Worm (Caenorhabditis elegans): ENCODE results near the gene Y41C4A.7.

Y41C4A.7 gene

ce11 chrIII:11705930-11706329, 7.3 kb downstream of the Y41C4A.7 start:
- TF ChIP-seq nhr-21 (tag; optimal IDR thresholded peaks at IDR 0.05) (no peak), sma-3 (GFP tag; optimal IDR thresholded peaks at IDR 0.05) (no peak), nhr-12 (tag; optimal IDR thresholded peaks at IDR 0.05) (no peak), lin-39 (tag; optimal IDR thresholded peaks at IDR 0.05) (no peak), nhr-129 (tag; optimal IDR thresholded peaks at IDR 0.05) (no peak), fos-1 (tag; optimal IDR thresholded peaks at IDR 0.05) (no peak), nhr-237 (tag; optimal IDR thresholded peaks at IDR 0.05) (no peak), zag-1 (tag; optimal IDR thresholded peaks at IDR 0.05) (no peak), R02D3.7 (tag; optimal IDR thresholded peaks at IDR 0.05) (no peak), nhr-23 (tag; optimal IDR thresholded peaks at IDR 0.05) (no peak), C34F6.9 (tag; optimal IDR thresholded peaks at IDR 0.05) (no peak), ztf-11 (tag; optimal IDR thresholded peaks at IDR 0.05) (no peak), mbf-1 (tag; optimal IDR thresholded peaks at IDR 0.05) (no peak), snpc-4 (tag; optimal IDR thresholded peaks at IDR 0.05) (no peak), ceh-82 (tag; optimal IDR thresholded peaks at IDR 0.05) (no peak), skn-1 (tag; optimal IDR thresholded peaks at IDR 0.05) (no peak), unc-62 (GFP tag; optimal IDR thresholded peaks at IDR 0.05) (no peak), crh-2 (tag; optimal IDR thresholded peaks at IDR 0.05) (no peak), lin-11 (tag; optimal IDR thresholded peaks at IDR 0.05) (no peak)

DNA sequence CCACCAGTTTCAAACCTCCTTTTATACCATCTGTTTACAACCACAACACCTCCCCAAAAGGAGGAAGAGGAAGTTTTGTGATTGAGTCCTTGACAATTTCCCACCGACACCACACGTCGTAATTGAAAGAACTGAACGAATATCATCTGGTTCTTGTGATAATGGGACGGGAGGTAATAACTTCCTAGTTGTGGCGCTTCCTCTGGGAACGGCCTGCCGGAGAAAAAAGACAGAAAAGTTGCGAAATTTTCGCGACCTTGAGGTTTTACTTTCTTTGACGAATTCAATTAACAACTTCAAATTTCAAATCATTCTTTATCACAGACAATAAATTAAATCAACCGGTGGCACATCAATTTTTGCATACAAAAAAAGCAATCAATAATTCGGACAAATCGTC, 8.0 kb downstream of the Y41C4A.7 start, which contains the start of gene col-96:
col-96 (minus strand) TSS at position 101 of the 400 bp plus-strand sequence.
- TF ChIP-seq nhr-12 (tag; optimal IDR thresholded peaks at IDR 0.05) (no peak), egl-27 (tag; optimal IDR thresholded peaks at IDR 0.05) (peak; percentile 49), ztf-4 (tag; optimal IDR thresholded peaks at IDR 0.05) (no peak), nhr-25 (tag; optimal IDR thresholded peaks at IDR 0.05) (no peak), lin-11 (tag; optimal IDR thresholded peaks at IDR 0.05) (no peak)

- no peak for TF ChIP-seq zag-1 (tag; optimal IDR thresholded peaks at IDR 0.05)
- no peak for TF ChIP-seq lsy-2 (tag; optimal IDR thresholded peaks at IDR 0.05)
- no peak for TF ChIP-seq nhr-77 (tag; optimal IDR thresholded peaks at IDR 0.05)
- no peak for TF ChIP-seq ceh-16 (tag; optimal IDR thresholded peaks at IDR 0.05)
- TF ChIP-seq nhr-23 (tag; optimal IDR thresholded peaks at IDR 0.05) = no peak
- TF ChIP-seq lin-13 (GFP tag; optimal IDR thresholded peaks at IDR 0.05) = no peak
- no peak for TF ChIP-seq snpc-4 (tag; optimal IDR thresholded peaks at IDR 0.05)
- TF ChIP-seq crh-2 (tag; optimal IDR thresholded peaks at IDR 0.05) = no peak
- TF ChIP-seq sma-9 (GFP tag; optimal IDR thresholded peaks at IDR 0.05) = no peak
- TF ChIP-seq sma-9 (tag; optimal IDR thresholded peaks at IDR 0.05) = no peak
- TF ChIP-seq nhr-10 (tag; optimal IDR thresholded peaks at IDR 0.05) = no peak
- TF ChIP-seq mbf-1 (tag; optimal IDR thresholded peaks at IDR 0.05) = no peak
- no peak for TF ChIP-seq skn-1 (tag; optimal IDR thresholded peaks at IDR 0.05)
Observed at ce11 chrIII:11708722-11709121, 10.1 kb downstream of the Y41C4A.7 start, which contains the start of gene Y41C4A.8. Y41C4A.8 (minus strand) TSS chrIII:11708822.

DNA sequence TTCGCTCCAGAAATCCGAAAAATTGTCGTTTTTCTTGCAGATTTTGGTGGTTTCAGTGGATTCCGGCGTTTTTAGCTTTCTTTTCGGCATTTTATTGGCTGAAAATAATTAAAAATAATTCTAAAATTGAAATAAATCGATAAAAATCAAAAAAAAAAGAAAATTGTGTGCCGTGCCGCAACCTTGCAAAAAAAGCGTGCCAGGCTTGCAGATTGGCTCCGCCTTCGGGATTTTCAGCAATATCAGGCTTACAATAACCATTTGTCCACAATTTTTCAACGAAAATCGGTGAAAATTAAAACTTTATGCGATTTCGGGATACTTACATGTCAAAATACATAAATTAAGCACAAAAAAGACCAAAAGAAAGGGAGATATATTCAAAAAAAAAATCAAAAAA, 19.9 kb downstream of the Y41C4A.7 start, which contains the start of gene Y41C4A.9:
Y41C4A.9 (minus strand) TSS at position 98 of the 400 bp plus-strand sequence.
- no peak for TF ChIP-seq ztf-4 (tag; optimal IDR thresholded peaks at IDR 0.05)
- no peak for TF ChIP-seq nhr-12 (tag; optimal IDR thresholded peaks at IDR 0.05)
- no peak for TF ChIP-seq nhr-6 (tag; optimal IDR thresholded peaks at IDR 0.05)
- TF ChIP-seq unc-39 (tag; optimal IDR thresholded peaks at IDR 0.05) = no peak
- TF ChIP-seq mbf-1 (tag; optimal IDR thresholded peaks at IDR 0.05) = no peak
- no peak for TF ChIP-seq R02D3.7 (tag; optimal IDR thresholded peaks at IDR 0.05)
- TF ChIP-seq F13H6.1 (tag; optimal IDR thresholded peaks at IDR 0.05) = no peak
- TF ChIP-seq sem-4 (tag; optimal IDR thresholded peaks at IDR 0.05) = no peak
- TF ChIP-seq egl-27 (tag; optimal IDR thresholded peaks at IDR 0.05) = no peak
- TF ChIP-seq peb-1 (tag; optimal IDR thresholded peaks at IDR 0.05) = no peak
- TF ChIP-seq unc-55 (GFP tag; optimal IDR thresholded peaks at IDR 0.05) = no peak
- TF ChIP-seq ceh-16 (tag; optimal IDR thresholded peaks at IDR 0.05) = no peak
- no peak for TF ChIP-seq ztf-11 (tag; optimal IDR thresholded peaks at IDR 0.05)
- no peak for TF ChIP-seq lin-11 (tag; optimal IDR thresholded peaks at IDR 0.05)
- TF ChIP-seq ama-1 (optimal IDR thresholded peaks at IDR 0.05) = no peak
- no peak for TF ChIP-seq nhr-77 (tag; optimal IDR thresholded peaks at IDR 0.05)
- TF ChIP-seq nhr-21 (tag; optimal IDR thresholded peaks at IDR 0.05) = no peak
- TF ChIP-seq ZK546.5 (tag; optimal IDR thresholded peaks at IDR 0.05) = no peak
- no peak for TF ChIP-seq C34F6.9 (tag; optimal IDR thresholded peaks at IDR 0.05)
